Worm (Caenorhabditis elegans) whole organism, early embryonic: Measurements from ENCODE around the gene srv-4.

Experiments
- B0310.2 ChIP-seq: sonication (generic microtip); optimal IDR thresholded peaks from 2 replicates; lab custom pipeline; 2016; ENCODE audit warnings: mild to moderate bottlenecking, missing genetic modification characterization, missing compliant biosample characterization
- F13C5.2 ChIP-seq: sonication (generic microtip); optimal IDR thresholded peaks from 2 replicates; lab custom pipeline; 2017; ENCODE audit warnings: mild to moderate bottlenecking, missing genetic modification characterization, inconsistent platforms, missing compliant biosample characterization
- ama-1 ChIP-seq: fragments of 150-350 bp; optimal IDR thresholded peaks from 2 replicates; lab custom pipeline; 2014
- ceh-13 ChIP-seq: fragments of 200-800 bp; sonication (Bioruptor generic); optimal IDR thresholded peaks from 2 replicates; lab custom pipeline; 2018; ENCODE audit warnings: mild to moderate bottlenecking, missing genetic modification characterization, missing compliant biosample characterization
- ceh-36 ChIP-seq: sonication (generic microtip); optimal IDR thresholded peaks from 2 replicates; lab custom pipeline; 2016; ENCODE audit warnings: missing genetic modification characterization, inconsistent platforms, missing compliant biosample characterization
- ets-7 ChIP-seq: sonication (generic microtip); optimal IDR thresholded peaks from 2 replicates; lab custom pipeline; 2016; ENCODE audit warnings: missing genotype, missing genetic modification characterization, missing compliant biosample characterization
- flt-1 ChIP-seq: fragments of 200-800 bp; sonication (Bioruptor generic); IDR thresholded peaks from 2 replicates; pipeline ENCODE4 v1.3.6; 2022; ENCODE audit warnings: missing genetic modification characterization, missing compliant biosample characterization
- scrt-1 ChIP-seq: fragments of 200-800 bp; sonication (Bioruptor generic); IDR thresholded peaks from 2 replicates; pipeline ENCODE4 v1.3.6; 2022; ENCODE audit warnings: missing genetic modification characterization, missing compliant biosample characterization
- tbx-11 ChIP-seq: fragments of 200-800 bp; sonication (Bioruptor generic); IDR thresholded peaks from 2 replicates; pipeline ENCODE4 v1.3.6; 2022; ENCODE audit warnings: missing genetic modification characterization, missing compliant biosample characterization
- tra-4 ChIP-seq: sonication (generic microtip); optimal IDR thresholded peaks from 2 replicates; lab custom pipeline; 2017; ENCODE audit warnings: missing genetic modification characterization, missing compliant biosample characterization

- TF ChIP-seq ceh-13 = no peak
- no peak for TF ChIP-seq ama-1 (lab: Kevin White, UChicago)
- no peak for TF ChIP-seq ceh-36 (tag; lab: Kevin White, UChicago)
- no peak for TF ChIP-seq tra-4 (tag; lab: Kevin White, UChicago)
- TF ChIP-seq tbx-11 (GFP tag; lab: Robert Waterston, UW) = no peak
- no peak for TF ChIP-seq flt-1 (GFP tag; lab: Robert Waterston, UW)
- no peak for TF ChIP-seq B0310.2 (tag; lab: Kevin White, UChicago)
- TF ChIP-seq scrt-1 = no peak
- no peak for TF ChIP-seq F13C5.2 (tag; lab: Kevin White, UChicago)
- TF ChIP-seq ets-7 (tag; lab: Kevin White, UChicago) = no peak
These were observed 29.8 kb upstream of the srv-4 start for ce11 chrIV:4318056-4318455.
